Worm (Caenorhabditis elegans) whole organism, midembryonic: ENCODE data around the gene nhl-1.

ENCODE experiments used
- cog-1 ChIP-seq: sonication (generic microtip); optimal IDR thresholded peaks from 2 replicates; lab custom pipeline; 2016; ENCODE audit warnings: missing genetic modification characterization, missing compliant biosample characterization
- flt-1 ChIP-seq: fragments of 200-800 bp; sonication (Bioruptor generic); IDR thresholded peaks from 2 replicates; pipeline ENCODE4 v1.3.6; 2022; ENCODE audit warnings: missing genetic modification characterization, missing compliant biosample characterization
- ztf-23 ChIP-seq: fragments of 200-800 bp; sonication (Bioruptor generic); IDR thresholded peaks from 2 replicates; pipeline ENCODE4 v1.3.6; 2022; ENCODE audit warnings: missing genetic modification reagents, missing genetic modification characterization, missing compliant biosample characterization

DNA sequence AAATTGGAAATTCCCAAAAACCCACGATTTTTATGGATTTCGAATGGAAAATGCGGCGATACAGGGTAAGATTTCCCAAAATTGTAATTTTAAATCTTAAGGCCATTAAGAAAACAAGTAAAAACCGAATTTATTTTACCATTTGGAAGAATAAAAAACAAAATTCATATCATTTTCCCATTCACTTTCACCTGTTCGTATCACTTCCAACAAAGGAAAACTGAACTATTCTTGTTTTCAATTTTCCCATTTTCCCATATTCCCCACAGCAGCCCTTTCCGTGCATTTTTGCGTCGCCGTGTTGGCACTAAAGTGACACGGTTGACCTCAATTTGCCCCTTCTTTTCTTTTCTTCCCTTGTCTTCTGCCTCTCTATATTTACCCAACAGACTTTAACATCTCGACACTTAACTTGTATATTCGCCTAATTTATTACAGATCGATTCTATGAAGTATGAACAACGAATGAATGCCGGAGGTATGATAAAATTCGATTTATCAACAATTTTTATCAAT is 27.9 kb downstream of the nhl-1 start, which contains the start of gene sec-16A.1:
- TF ChIP-seq flt-1 (GFP tag; lab: Robert Waterston, UW), result no peak
- TF ChIP-seq cog-1 (tag; lab: Kevin White, UChicago), result no peak
- TF ChIP-seq ztf-23, result no peak
